Fruit fly (Drosophila melanogaster): ENCODE data around the gene CG5276.

The CG5276 gene

DNA sequence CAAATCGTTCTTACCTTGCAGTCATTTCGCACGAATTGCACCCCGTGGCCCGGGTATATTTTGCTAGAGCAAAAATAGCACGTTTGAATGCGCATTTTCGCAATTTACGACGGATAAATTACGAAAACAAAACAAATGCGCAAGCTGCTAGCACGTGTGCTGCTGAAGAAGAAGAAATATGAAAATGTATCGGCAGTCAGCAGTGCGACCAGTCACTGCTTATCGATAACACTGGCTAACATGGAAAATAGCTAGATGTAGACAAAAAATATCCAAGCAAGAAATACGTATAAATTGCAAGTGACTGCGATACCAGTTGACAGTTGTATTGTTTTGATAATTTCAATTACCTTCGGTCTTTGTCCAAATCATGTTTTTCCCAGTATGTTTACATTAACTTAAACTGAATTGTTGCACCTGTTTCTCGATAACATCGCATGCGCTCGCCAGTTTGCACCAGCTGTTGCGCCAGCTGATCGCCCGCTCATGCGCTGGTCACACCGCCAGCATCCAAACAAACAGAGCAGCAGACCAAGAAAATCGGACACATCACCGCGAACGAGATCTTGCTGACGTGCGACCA lies at the start of gene CG5276, which contains the start of gene RpL24-like:
Gene CG5276, plus strand, starts transcription at position 344 of the 583 bp plus-strand sequence.
Gene RpL24-like, minus strand, starts transcription at position 188 of the 583 bp plus-strand sequence.
- no peak for TF ChIP-seq h (optimal IDR thresholded peaks at IDR 0.05)
- no peak for TF ChIP-seq insv (optimal IDR thresholded peaks at IDR 0.05)
- no peak for TF ChIP-seq Sin3A (optimal IDR thresholded peaks at IDR 0.05)

DNA sequence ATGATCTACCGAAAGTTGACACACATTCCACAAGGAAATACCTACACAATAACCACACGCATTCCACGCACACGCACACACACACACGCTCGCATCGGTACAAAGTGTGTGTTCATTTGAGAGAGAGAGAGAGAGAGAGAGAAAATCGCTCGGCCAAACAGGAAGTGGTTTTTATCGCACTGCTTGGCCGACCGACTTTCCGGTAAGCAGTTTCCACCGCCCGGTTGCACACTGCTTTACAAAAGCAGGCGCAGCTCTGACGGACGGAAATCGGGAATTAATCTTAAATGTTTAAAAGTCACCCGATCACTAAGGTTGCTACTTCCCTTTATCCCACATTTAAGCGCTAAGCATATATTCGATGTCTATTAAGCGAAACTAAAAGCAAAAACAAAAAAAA lies 38.7 kb upstream of the CG5276 start:
- TF ChIP-seq psq (optimal IDR thresholded peaks at IDR 0.05) (no peak), Sin3A (optimal IDR thresholded peaks at IDR 0.05) (no peak), Myc (optimal IDR thresholded peaks at IDR 0.05) (no peak), insv (optimal IDR thresholded peaks at IDR 0.05) (no peak), ttk (optimal IDR thresholded peaks at IDR 0.05) (no peak), h (optimal IDR thresholded peaks at IDR 0.05) (no peak)

DNA sequence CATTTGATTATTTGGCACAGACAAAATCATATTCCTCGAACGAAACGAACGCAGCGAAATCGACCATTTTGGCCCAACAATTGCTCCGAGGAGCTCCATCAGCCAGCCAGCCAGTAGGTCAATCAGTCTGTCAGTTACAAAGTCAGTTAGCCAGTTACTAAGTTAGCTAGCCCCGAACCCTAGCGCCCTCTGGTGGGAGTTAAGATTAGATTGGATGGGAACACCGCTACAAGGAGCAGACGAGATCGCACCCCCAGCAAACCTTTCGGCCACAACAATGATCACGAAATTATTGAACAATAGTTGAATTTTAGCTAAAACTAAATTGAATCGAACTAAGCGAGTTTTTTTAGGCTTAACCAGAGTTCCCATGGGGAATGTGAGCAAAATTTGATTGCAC lies 37.6 kb upstream of the CG5276 start:
- no peak for TF ChIP-seq Myc (optimal IDR thresholded peaks at IDR 0.05)
- TF ChIP-seq Sin3A (optimal IDR thresholded peaks at IDR 0.05) = no peak
- no peak for TF ChIP-seq psq (optimal IDR thresholded peaks at IDR 0.05)
- TF ChIP-seq ttk (optimal IDR thresholded peaks at IDR 0.05) = no peak
- no peak for TF ChIP-seq insv (optimal IDR thresholded peaks at IDR 0.05)
- TF ChIP-seq h (optimal IDR thresholded peaks at IDR 0.05) = no peak

DNA sequence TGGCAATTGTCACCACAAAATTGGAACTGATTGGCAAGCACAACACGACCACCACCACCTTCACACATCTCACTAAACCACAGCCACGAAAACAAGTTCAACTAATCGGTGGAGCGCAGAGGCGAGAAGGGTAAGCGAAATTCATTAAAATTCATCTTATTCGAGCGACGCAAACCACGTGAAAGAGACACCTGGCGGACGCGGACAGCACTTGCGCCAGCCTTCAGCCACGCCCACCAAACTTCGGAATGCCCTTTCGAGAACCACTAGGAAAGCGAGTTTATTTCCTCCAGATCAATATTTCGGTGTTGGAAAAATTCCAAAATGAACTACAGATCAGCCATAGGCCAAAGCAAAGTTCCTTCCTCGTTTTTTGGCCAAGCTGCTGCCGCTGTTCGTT lies 36.0 kb upstream of the CG5276 start:
- TF ChIP-seq insv (optimal IDR thresholded peaks at IDR 0.05) = no peak
- no peak for TF ChIP-seq psq (optimal IDR thresholded peaks at IDR 0.05)
- no peak for TF ChIP-seq ttk (optimal IDR thresholded peaks at IDR 0.05)
- no peak for TF ChIP-seq h (optimal IDR thresholded peaks at IDR 0.05)
- no peak for TF ChIP-seq Myc (optimal IDR thresholded peaks at IDR 0.05)
- TF ChIP-seq Sin3A (optimal IDR thresholded peaks at IDR 0.05) = no peak

- TF ChIP-seq Myc (optimal IDR thresholded peaks at IDR 0.05) = no peak
- TF ChIP-seq Sin3A (optimal IDR thresholded peaks at IDR 0.05) = no peak
- TF ChIP-seq h (optimal IDR thresholded peaks at IDR 0.05) = no peak
- TF ChIP-seq insv (optimal IDR thresholded peaks at IDR 0.05) = no peak
- TF ChIP-seq ttk (optimal IDR thresholded peaks at IDR 0.05) = no peak
- no peak for TF ChIP-seq psq (optimal IDR thresholded peaks at IDR 0.05)
These were observed 28.6 kb upstream of the CG5276 start for dm6 chr3R:11402894-11403293.

DNA sequence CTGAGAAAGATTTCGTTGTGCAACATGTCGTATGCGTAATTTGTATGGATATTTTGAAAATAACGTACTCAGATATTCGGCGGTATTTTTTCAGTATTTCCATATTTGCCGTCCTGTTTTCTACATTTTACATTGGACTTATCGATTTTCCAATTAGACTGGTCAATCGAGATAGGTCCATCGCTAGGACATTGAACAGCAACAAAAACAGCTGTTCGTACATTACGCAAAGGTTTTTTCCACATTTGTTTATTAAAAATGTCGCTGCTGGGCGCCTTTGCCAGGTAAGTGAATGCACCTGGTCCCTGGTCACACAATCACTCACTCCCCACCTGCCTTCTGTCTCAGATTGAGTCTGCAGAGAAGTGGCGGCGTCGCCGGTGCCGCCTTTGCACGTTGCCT lies 23.8 kb upstream of the CG5276 start, which contains the start of gene mRpL40:
Gene mRpL40, plus strand, starts transcription at position 186 of the 402 bp plus-strand sequence.
- TF ChIP-seq psq (optimal IDR thresholded peaks at IDR 0.05) (no peak), insv (optimal IDR thresholded peaks at IDR 0.05) (no peak), Sin3A (optimal IDR thresholded peaks at IDR 0.05) (no peak), ttk (optimal IDR thresholded peaks at IDR 0.05) (no peak), h (optimal IDR thresholded peaks at IDR 0.05) (no peak), Myc (optimal IDR thresholded peaks at IDR 0.05) (no peak)

DNA sequence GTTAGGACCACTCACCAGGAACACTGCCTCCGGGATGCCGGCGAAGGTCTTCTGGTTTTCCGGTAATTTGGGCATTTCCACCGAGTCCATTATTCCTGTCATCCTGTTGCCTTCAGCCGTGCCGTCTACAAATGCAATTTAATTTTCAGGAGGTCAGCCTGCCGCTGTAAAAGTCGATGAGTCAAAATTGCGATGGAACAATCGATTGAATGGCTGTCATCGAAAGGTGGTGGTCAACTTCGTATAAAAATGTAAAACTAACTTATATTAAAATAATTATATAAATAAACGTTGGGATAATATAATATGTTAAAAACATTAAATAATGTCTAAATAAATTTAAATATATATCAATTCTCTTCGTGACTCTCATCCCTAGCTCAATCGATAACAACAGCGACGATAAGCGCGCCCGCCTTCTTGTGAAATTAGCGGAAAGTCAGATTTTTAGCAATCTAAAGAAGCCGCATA lies 21.8 kb upstream of the CG5276 start, which contains the start of the genes mgr and Irbp:
Gene mgr, minus strand, starts transcription at position 209 of the 471 bp plus-strand sequence.
Gene Irbp, plus strand, starts transcription at position 381 of the 471 bp plus-strand sequence.
- TF ChIP-seq psq (optimal IDR thresholded peaks at IDR 0.05) = no peak
- TF ChIP-seq Myc (optimal IDR thresholded peaks at IDR 0.05) = no peak
- TF ChIP-seq insv (optimal IDR thresholded peaks at IDR 0.05) = no peak
- no peak for TF ChIP-seq ttk (optimal IDR thresholded peaks at IDR 0.05)
- TF ChIP-seq h (optimal IDR thresholded peaks at IDR 0.05) = no peak
- no peak for TF ChIP-seq Sin3A (optimal IDR thresholded peaks at IDR 0.05)

- no peak for TF ChIP-seq h (optimal IDR thresholded peaks at IDR 0.05)
- no peak for TF ChIP-seq insv (optimal IDR thresholded peaks at IDR 0.05)
- TF ChIP-seq ttk (optimal IDR thresholded peaks at IDR 0.05) = no peak
- TF ChIP-seq Sin3A (optimal IDR thresholded peaks at IDR 0.05) = no peak
- TF ChIP-seq Myc (optimal IDR thresholded peaks at IDR 0.05) = no peak
- TF ChIP-seq psq (optimal IDR thresholded peaks at IDR 0.05) = no peak
These were observed 19.2 kb upstream of the CG5276 start, which contains the start of gene Ipo9 for dm6 chr3R:11412371-11412770. Gene Ipo9 (plus strand): TSS chr3R:11412522.

dm6 chr3R:11418568-11418967 lies 13.0 kb upstream of the CG5276 start, which contains the start of the genes bumpel and CG45676:
Gene bumpel (minus strand): TSS chr3R:11418668.
Gene CG45676 (plus strand): TSS chr3R:11418885.
- no peak for TF ChIP-seq insv (optimal IDR thresholded peaks at IDR 0.05)
- TF ChIP-seq ttk (optimal IDR thresholded peaks at IDR 0.05) = no peak
- TF ChIP-seq psq (optimal IDR thresholded peaks at IDR 0.05) = no peak
- TF ChIP-seq h (optimal IDR thresholded peaks at IDR 0.05) = no peak
- no peak for TF ChIP-seq Myc (optimal IDR thresholded peaks at IDR 0.05)
- TF ChIP-seq Sin3A (optimal IDR thresholded peaks at IDR 0.05) = no peak

- TF ChIP-seq h (optimal IDR thresholded peaks at IDR 0.05) (no peak), insv (optimal IDR thresholded peaks at IDR 0.05) (no peak), Myc (optimal IDR thresholded peaks at IDR 0.05) (no peak), Sin3A (optimal IDR thresholded peaks at IDR 0.05) (no peak), psq (optimal IDR thresholded peaks at IDR 0.05) (no peak), ttk (optimal IDR thresholded peaks at IDR 0.05) (no peak)
These were observed 9.9 kb upstream of the CG5276 start, which contains the start of the genes ninaG and Sptz for dm6 chr3R:11421643-11422122. Gene ninaG (minus strand): TSS chr3R:11421693. Gene Sptz (plus strand): TSS chr3R:11422092.

DNA sequence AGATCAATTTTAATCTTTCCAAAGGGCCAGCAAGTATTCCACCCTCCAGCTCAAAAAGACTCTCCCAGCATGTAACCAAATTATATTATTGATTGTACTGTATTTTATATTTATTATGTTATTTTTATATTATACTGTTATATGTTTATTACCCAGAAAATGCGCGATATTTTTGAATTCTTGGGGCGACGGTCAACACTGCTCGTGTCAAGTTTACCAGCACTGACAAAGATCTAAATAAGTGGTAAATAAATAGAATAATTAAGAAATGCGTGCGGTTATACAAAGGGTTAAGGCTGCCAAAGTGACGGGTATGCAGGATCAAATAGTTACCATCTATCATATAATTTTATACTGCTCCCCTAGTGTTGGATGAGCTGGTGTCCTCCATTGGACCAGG lies 1.7 kb upstream of the CG5276 start, which contains the start of gene Dtd:
Gene Dtd, plus strand, starts transcription at position 248 of the 400 bp plus-strand sequence.
- TF ChIP-seq h (optimal IDR thresholded peaks at IDR 0.05) = no peak
- no peak for TF ChIP-seq insv (optimal IDR thresholded peaks at IDR 0.05)
- TF ChIP-seq ttk (optimal IDR thresholded peaks at IDR 0.05) = no peak
- TF ChIP-seq Myc (optimal IDR thresholded peaks at IDR 0.05) = no peak
- TF ChIP-seq psq (optimal IDR thresholded peaks at IDR 0.05) = no peak

DNA sequence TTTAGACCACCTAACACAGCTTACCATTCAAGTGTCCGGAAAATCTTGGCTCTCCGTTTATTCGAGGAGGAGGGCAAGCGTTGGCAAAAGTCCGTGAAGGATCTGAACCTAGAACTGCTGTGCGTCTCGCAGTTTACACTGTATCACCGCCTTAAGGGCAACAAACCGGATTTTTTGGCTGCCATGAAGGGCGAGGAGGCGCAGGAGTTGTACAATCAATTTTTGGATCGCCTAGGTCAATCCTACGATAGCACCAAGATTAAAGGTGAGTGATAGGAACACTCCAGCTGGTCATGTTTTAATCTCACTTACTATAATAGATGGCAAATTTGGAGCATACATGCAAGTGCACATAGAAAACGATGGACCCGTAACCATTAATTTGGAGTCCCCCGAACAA lies 1.2 kb upstream of the CG5276 start:
- no peak for TF ChIP-seq Myc (optimal IDR thresholded peaks at IDR 0.05)
- TF ChIP-seq psq (optimal IDR thresholded peaks at IDR 0.05) = no peak
- no peak for TF ChIP-seq insv (optimal IDR thresholded peaks at IDR 0.05)
- TF ChIP-seq ttk (optimal IDR thresholded peaks at IDR 0.05) = no peak
- TF ChIP-seq Sin3A (optimal IDR thresholded peaks at IDR 0.05) = no peak

Data from Kc167 (cell line).